Fruit fly (Drosophila melanogaster): ENCODE measurements around the gene CG11779.

- TF ChIP-seq psq (optimal IDR thresholded peaks at IDR 0.05) (no peak), usp (GFP tag; optimal IDR thresholded peaks at IDR 0.05) (no peak), pan (optimal IDR thresholded peaks at IDR 0.05) (no peak), CG8478 (optimal IDR thresholded peaks at IDR 0.05) (no peak)
These were observed at the start of gene CG11779 for dm6 chr3R:19159778-19160177.

Measured in whole organism.